Fruit fly (Drosophila melanogaster): ENCODE results near the gene CG15572.

CG15572 gene

DNA sequence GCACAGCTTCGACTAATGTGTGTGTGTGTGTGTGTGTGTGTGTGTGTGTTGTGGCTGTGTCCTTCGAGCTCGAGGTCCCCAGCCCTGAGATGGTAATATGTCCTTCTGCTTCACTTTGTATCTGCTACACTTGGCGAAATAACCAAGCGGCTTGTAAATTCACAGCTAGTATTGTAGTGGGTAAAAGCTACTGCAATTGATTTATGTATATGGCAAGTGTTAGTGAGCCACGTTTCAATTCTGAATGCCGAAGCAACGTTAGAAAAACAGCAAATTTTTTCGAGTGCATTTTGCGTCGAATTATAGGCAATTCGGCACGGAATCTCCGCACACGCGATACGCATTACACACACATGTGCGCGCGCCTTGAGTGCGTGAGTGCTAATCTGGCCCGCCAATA lies 5.8 kb upstream of the CG15572 start (continued):
- no peak for TF ChIP-seq CG15336 (GFP tag; IDR thresholded peaks at IDR 0.05)
- peak; percentile 68 for TF ChIP-seq Eip78C (GFP tag)
- peak; percentile 60 for TF ChIP-seq CG6163 (GFP tag; IDR thresholded peaks at IDR 0.05)
- TF ChIP-seq CG8119 (GFP tag; IDR thresholded peaks at IDR 0.05) = no peak
- TF ChIP-seq Met (GFP tag; optimal IDR thresholded peaks at IDR 0.05) = peak; percentile 26
- no peak for TF ChIP-seq Blimp-1 (GFP tag; optimal IDR thresholded peaks at IDR 0.05)
- TF ChIP-seq Hr4 (GFP tag; optimal IDR thresholded peaks at IDR 0.05) = peak; percentile 45
- peak; percentile 0 for TF ChIP-seq achi (GFP tag; optimal IDR thresholded peaks at IDR 0.05)
- no peak for TF ChIP-seq Ets21C (GFP tag; optimal IDR thresholded peaks at IDR 0.05)
- peak; percentile 34 for TF ChIP-seq OdsH (GFP tag; optimal IDR thresholded peaks at IDR 0.05)
- TF ChIP-seq CG34406 (GFP tag; optimal IDR thresholded peaks at IDR 0.05) = peak; percentile 8
- TF ChIP-seq dac (GFP tag; optimal IDR thresholded peaks at IDR 0.05) = no peak
- peak; percentile 38 for TF ChIP-seq pdm3 (GFP tag; optimal IDR thresholded peaks at IDR 0.05)

DNA sequence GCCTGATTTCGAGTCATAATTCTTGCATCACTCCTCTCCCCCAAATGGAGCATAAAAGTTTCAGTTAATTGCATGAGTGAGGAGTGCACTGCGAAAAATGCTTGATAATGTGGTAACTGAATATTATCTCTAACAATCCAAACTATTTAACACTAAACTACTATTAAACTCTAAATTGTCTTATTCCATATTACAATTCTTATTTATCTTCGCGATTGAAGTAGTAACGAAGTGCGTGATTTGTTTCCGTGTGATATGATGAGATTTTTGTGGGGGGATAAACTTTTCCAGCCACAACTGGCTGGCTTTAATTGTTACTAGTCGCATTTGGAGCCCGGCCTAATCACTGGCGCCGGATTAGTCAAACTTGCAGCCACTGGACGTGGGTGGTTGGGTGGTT lies 4.2 kb upstream of the CG15572 start:
- TF ChIP-seq CG9139 (GFP tag; optimal IDR thresholded peaks at IDR 0.05) (no peak), CG16779 (tag; optimal IDR thresholded peaks at IDR 0.05) (no peak), cyc (GFP tag; optimal IDR thresholded peaks at IDR 0.05) (no peak), CG7368 (GFP tag; optimal IDR thresholded peaks at IDR 0.05) (no peak), topi (GFP tag; optimal IDR thresholded peaks at IDR 0.05) (no peak), CG3919 (GFP tag; optimal IDR thresholded peaks at IDR 0.05) (peak; percentile 30), ss (GFP tag; optimal IDR thresholded peaks at IDR 0.05) (peak; percentile 15 to 50), achi (GFP tag; optimal IDR thresholded peaks at IDR 0.05) (peak; percentile 43), dac (GFP tag; optimal IDR thresholded peaks at IDR 0.05) (peak; percentile 34), CG15336 (GFP tag; IDR thresholded peaks at IDR 0.05) (peak; percentile 69), CG34406 (GFP tag; optimal IDR thresholded peaks at IDR 0.05) (no peak), CG10669 (GFP tag; optimal IDR thresholded peaks at IDR 0.05) (peak; percentile 22), Sox102F (GFP tag; optimal IDR thresholded peaks at IDR 0.05) (no peak), net (GFP tag; optimal IDR thresholded peaks at IDR 0.05) (peak; percentile 15), Sox15 (GFP tag; optimal IDR thresholded peaks at IDR 0.05) (no peak), Lpt (GFP tag; optimal IDR thresholded peaks at IDR 0.05) (peak; percentile 23), Eip78C (GFP tag) (peak; percentile 80), CG31627 (GFP tag; optimal IDR thresholded peaks at IDR 0.05) (no peak), Hr39 (GFP tag; optimal IDR thresholded peaks at IDR 0.05) (no peak), CG11762 (GFP tag; optimal IDR thresholded peaks at IDR 0.05; ENCODE audit: insufficient read depth) (no peak), CG6808 (GFP tag; optimal IDR thresholded peaks at IDR 0.05) (no peak), salr (GFP tag; optimal IDR thresholded peaks at IDR 0.05) (peak in 1 of 2 experiments; percentile 10), esn (GFP tag; optimal IDR thresholded peaks at IDR 0.05) (no peak), CG11294 (GFP tag; IDR thresholded peaks at IDR 0.05) (peak; percentile 59; the same call in 1 of the 2 replicates), lz (GFP tag; optimal IDR thresholded peaks at IDR 0.05) (no peak), Hr38 (GFP tag; optimal IDR thresholded peaks at IDR 0.05) (no peak), eg (GFP tag; IDR thresholded peaks at IDR 0.05) (peak; percentile 81), CG8319 (GFP tag; optimal IDR thresholded peaks at IDR 0.05) (no peak), CG8632 (GFP tag; optimal IDR thresholded peaks at IDR 0.05) (no peak), CG6854 (GFP tag; optimal IDR thresholded peaks at IDR 0.05) (no peak), fd85E (GFP tag; optimal IDR thresholded peaks at IDR 0.05) (no peak), Ets96B (tag; optimal IDR thresholded peaks at IDR 0.05) (no peak), Hr4 (GFP tag; optimal IDR thresholded peaks at IDR 0.05) (peak; percentile 73), spab (GFP tag; optimal IDR thresholded peaks at IDR 0.05) (no peak), Sox14 (GFP tag; optimal IDR thresholded peaks at IDR 0.05) (peak; percentile 6), svp (GFP tag) (no peak), fd59A (GFP tag; optimal IDR thresholded peaks at IDR 0.05) (no peak), Eip93F (GFP tag; optimal IDR thresholded peaks at IDR 0.05) (no peak), Ets21C (GFP tag; optimal IDR thresholded peaks at IDR 0.05) (no peak), CG10631 (GFP tag; optimal IDR thresholded peaks at IDR 0.05) (peak; percentile 16), CG4318 (GFP tag; optimal IDR thresholded peaks at IDR 0.05) (peak; percentile 11), dsx (GFP tag; optimal IDR thresholded peaks at IDR 0.05; ENCODE audit: poor library complexity, severe bottlenecking) (no peak), CG6163 (GFP tag; IDR thresholded peaks at IDR 0.05) (peak; percentile 71; the same call in 2 of the 3 replicates), Blimp-1 (GFP tag; optimal IDR thresholded peaks at IDR 0.05) (no peak), Smox (GFP tag; optimal IDR thresholded peaks at IDR 0.05) (no peak), CG6792 (GFP tag; optimal IDR thresholded peaks at IDR 0.05) (no peak)

Data from whole organism, prepupa.